Fruit fly (Drosophila melanogaster) whole organism, embryonic: ENCODE measurements around the gene CG1494.

Experiments
- BtbVII ChIP-seq: fragments of 200-800 bp; sonication (Bioruptor generic); optimal IDR thresholded peaks from 3 replicates; lab custom pipeline; 2017; ENCODE audit warnings: missing biosample characterization, mild to moderate bottlenecking, missing genetic modification characterization
- CG11247 ChIP-seq: fragments of 200-800 bp; sonication (Bioruptor generic); IDR thresholded peaks from 2 replicates; pipeline ENCODE4 v1.3.6; 2022; ENCODE audit warnings: missing biosample characterization, missing genetic modification characterization
- CG12744 ChIP-seq: fragments of 200-800 bp; sonication (Bioruptor generic); optimal IDR thresholded peaks from 2 replicates; lab custom pipeline; 2016; ENCODE audit warnings: missing biosample characterization, missing genetic modification characterization
- CG13624 ChIP-seq: fragments of 200-800 bp; sonication (Bioruptor generic); optimal IDR thresholded peaks from 2 replicates; lab custom pipeline; 2016; ENCODE audit warnings: missing biosample characterization, missing genetic modification characterization
- CG15269 ChIP-seq: fragments of 200-800 bp; sonication (Bioruptor generic); optimal IDR thresholded peaks from 2 replicates; lab custom pipeline; 2018; ENCODE audit warnings: missing biosample characterization, mild to moderate bottlenecking, missing genetic modification characterization, moderate library complexity
- CG16779 ChIP-seq: fragments of 200-800 bp; sonication (Bioruptor generic); IDR thresholded peaks from 2 replicates; pipeline ENCODE4 v1.3.6; 2022; ENCODE audit warnings: missing biosample characterization, missing genetic modification characterization
- CG17385 ChIP-seq: fragments of 200-800 bp; sonication (Bioruptor generic); optimal IDR thresholded peaks from 3 replicates; lab custom pipeline; 2018; ENCODE audit warnings: missing biosample characterization, mild to moderate bottlenecking, missing genetic modification characterization
- CG17802 ChIP-seq: fragments of 200-800 bp; sonication (Bioruptor generic); optimal IDR thresholded peaks from 2 replicates; lab custom pipeline; 2018; ENCODE audit warnings: missing biosample characterization, mild to moderate bottlenecking, missing genetic modification characterization, moderate library complexity
- CG18619 ChIP-seq: fragments of 200-800 bp; sonication (Bioruptor generic); optimal IDR thresholded peaks from 3 replicates; lab custom pipeline; 2017; ENCODE audit warnings: missing biosample characterization, mild to moderate bottlenecking, missing genetic modification characterization
- CG30403 ChIP-seq: fragments of 200-800 bp; sonication (Bioruptor generic); optimal IDR thresholded peaks from 3 replicates; lab custom pipeline; 2016; ENCODE audit warnings: missing biosample characterization, missing genetic modification characterization
- CG3065 ChIP-seq: fragments of 200-800 bp; sonication (Bioruptor generic); optimal IDR thresholded peaks from 2 replicates; lab custom pipeline; 2016; ENCODE audit warnings: missing biosample characterization, missing genetic modification characterization
- CG3163 ChIP-seq: fragments of 200-800 bp; sonication (Bioruptor generic); optimal IDR thresholded peaks from 3 replicates; lab custom pipeline; 2016; ENCODE audit warnings: missing biosample characterization, missing genetic modification characterization
- CG32767 ChIP-seq: fragments of 200-800 bp; sonication (Bioruptor generic); IDR thresholded peaks from 2 replicates; pipeline ENCODE4 v1.3.6; 2022; ENCODE audit warnings: missing biosample characterization, missing genetic modification characterization
- CG33213 ChIP-seq: fragments of 200-800 bp; sonication (Bioruptor generic); optimal IDR thresholded peaks from 3 replicates; lab custom pipeline; 2016; ENCODE audit warnings: missing biosample characterization, missing genetic modification characterization
- CG3726 ChIP-seq: fragments of 200-800 bp; sonication (Bioruptor generic); IDR thresholded peaks from 3 replicates; pipeline ENCODE4, ENCODE4 v1.3.6; 2022; ENCODE audit warnings: missing biosample characterization, missing genetic modification characterization
- CG3995 ChIP-seq: fragments of 200-800 bp; sonication (Bioruptor generic); optimal IDR thresholded peaks from 3 replicates; lab custom pipeline; 2016; ENCODE audit warnings: missing biosample characterization, missing genetic modification characterization
- CG7556 ChIP-seq: fragments of 200-800 bp; sonication (Bioruptor generic); optimal IDR thresholded peaks from 2 replicates; lab custom pipeline; 2017; ENCODE audit warnings: missing biosample characterization, mild to moderate bottlenecking, missing genetic modification characterization
- CG7963 ChIP-seq: fragments of 200-800 bp; sonication (Bioruptor generic); IDR thresholded peaks from 3 replicates; pipeline ENCODE4 v1.3.6; 2022; ENCODE audit warnings: missing biosample characterization, missing genetic modification characterization; ENCODE audit not compliant: partially characterized antibody
- CG8944 ChIP-seq: fragments of 200-800 bp; sonication (Bioruptor generic); optimal IDR thresholded peaks from 3 replicates; lab custom pipeline; 2016; ENCODE audit warnings: missing biosample characterization, missing genetic modification characterization
- CG9215 ChIP-seq: fragments of 200-800 bp; sonication (Bioruptor generic); IDR thresholded peaks from 2 replicates; pipeline ENCODE4 v1.3.6; 2022; ENCODE audit warnings: missing biosample characterization, missing genetic modification characterization
- CG9727 ChIP-seq: fragments of 200-800 bp; sonication (Bioruptor generic); optimal IDR thresholded peaks from 3 replicates; lab custom pipeline; 2017; ENCODE audit warnings: missing biosample characterization, mild to moderate bottlenecking, missing genetic modification characterization
- CG9817 ChIP-seq: fragments of 200-800 bp; sonication (Bioruptor generic); optimal IDR thresholded peaks from 2 replicates; lab custom pipeline; 2018; ENCODE audit warnings: missing biosample characterization, mild to moderate bottlenecking, missing genetic modification characterization, moderate library complexity
- Dip2 ChIP-seq: fragments of 200-800 bp; sonication (Bioruptor generic); IDR thresholded peaks from 2 replicates; pipeline ENCODE4 v1.3.6; 2022; ENCODE audit warnings: missing biosample characterization, missing genetic modification characterization
- Fer1 ChIP-seq: fragments of 200-800 bp; sonication (Bioruptor generic); optimal IDR thresholded peaks from 2 replicates; lab custom pipeline; 2017; ENCODE audit warnings: missing biosample characterization, mild to moderate bottlenecking, missing genetic modification characterization
- Gsc ChIP-seq: fragments of 200-800 bp; sonication (Bioruptor generic); IDR thresholded peaks from 2 replicates; pipeline ENCODE4 v1.3.6; 2022; ENCODE audit warnings: missing biosample characterization, missing genetic modification characterization
- H15 ChIP-seq: fragments of 200-800 bp; sonication (Bioruptor generic); IDR thresholded peaks from 3 replicates; pipeline ENCODE4 v1.3.6; 2022; ENCODE audit warnings: missing biosample characterization, missing genetic modification characterization
- Lpt ChIP-seq: fragments of >200 bp; optimal IDR thresholded peaks from 2 replicates; lab custom pipeline; 2018; ENCODE audit warnings: missing biosample characterization, missing genetic modification characterization
- Optix ChIP-seq: fragments of 200-800 bp; sonication (Bioruptor generic); IDR thresholded peaks from 3 replicates; pipeline ENCODE4 v1.3.6; 2022; ENCODE audit warnings: missing biosample characterization, missing genetic modification characterization
- Ptx1 ChIP-seq: fragments of 200-800 bp; sonication (Bioruptor generic); IDR thresholded peaks from 2 replicates; pipeline ENCODE4 v1.3.6; 2022; ENCODE audit warnings: missing biosample characterization, missing genetic modification characterization
- Rx ChIP-seq: fragments of 200-800 bp; sonication (Bioruptor generic); IDR thresholded peaks from 2 replicates; pipeline ENCODE4 v1.3.6; 2022; ENCODE audit warnings: missing biosample characterization, missing genetic modification characterization
- Scr ChIP-seq: fragments of 200-800 bp; sonication (Bioruptor generic); IDR thresholded peaks from 2 replicates; pipeline ENCODE4 v1.3.6; 2022; ENCODE audit warnings: missing biosample characterization, missing genetic modification characterization; ENCODE audit not compliant: partially characterized antibody
- Vsx1 ChIP-seq: fragments of 200-800 bp; sonication (Bioruptor generic); optimal IDR thresholded peaks from 2 replicates; lab custom pipeline; 2017; ENCODE audit warnings: missing biosample characterization, mild to moderate bottlenecking, missing genetic modification characterization, missing genetic modification reagents
- bsh ChIP-seq, 2 experiments: fragments of 200-800 bp; sonication (Bioruptor generic); optimal IDR thresholded peaks; 2 replicates each; lab custom pipeline; 2017 to 2018; ENCODE audit warnings: mild to moderate bottlenecking in 2 of 2, missing biosample characterization in 2 of 2, missing genetic modification characterization in 2 of 2, moderate library complexity in 1 of 2
- btn ChIP-seq: fragments of 200-800 bp; sonication (Bioruptor generic); optimal IDR thresholded peaks from 2 replicates; lab custom pipeline; 2016; ENCODE audit warnings: missing biosample characterization, missing genetic modification characterization
- dimm ChIP-seq: fragments of 200-800 bp; sonication (Bioruptor generic); IDR thresholded peaks from 2 replicates; pipeline ENCODE4 v1.3.6; 2022; ENCODE audit warnings: missing biosample characterization, missing genetic modification characterization
- emc ChIP-seq: fragments of 200-800 bp; sonication (Bioruptor generic); optimal IDR thresholded peaks from 2 replicates; lab custom pipeline; 2016; ENCODE audit warnings: missing biosample characterization, missing genetic modification characterization
- eyg ChIP-seq: fragments of 200-800 bp; sonication (Bioruptor generic); optimal IDR thresholded peaks from 3 replicates; lab custom pipeline; 2016; ENCODE audit warnings: missing biosample characterization, missing genetic modification characterization
- insv ChIP-seq, 2 experiments: fragments of 200-800 bp; sonication (Bioruptor generic); optimal IDR thresholded peaks; 3 replicates each; lab custom pipeline; 2016 to 2018; ENCODE audit warnings: missing biosample characterization in 2 of 2, missing genetic modification characterization in 2 of 2
- ken ChIP-seq: fragments of 200-800 bp; sonication (Bioruptor generic); IDR thresholded peaks from 3 replicates; pipeline ENCODE4 v1.3.6; 2022; ENCODE audit warnings: missing biosample characterization, missing genetic modification characterization
- lola ChIP-seq, 3 experiments: fragments of >200 bp in 2 of 3; fragments of 200-800 bp in 1 of 3; sonication (Bioruptor generic) in 1 of 3; optimal IDR thresholded peaks; 2 replicates each; lab custom pipeline; 2017 to 2019; ENCODE audit warnings: missing biosample characterization in 3 of 3, missing genetic modification characterization in 3 of 3, mild to moderate bottlenecking in 1 of 3, moderate library complexity in 1 of 3
- nerfin-1 ChIP-seq: fragments of 200-800 bp; sonication (Bioruptor generic); optimal IDR thresholded peaks from 3 replicates; lab custom pipeline; 2019; ENCODE audit warnings: missing biosample characterization, mild to moderate bottlenecking, missing genetic modification characterization, moderate library complexity
- nom ChIP-seq: fragments of 200-800 bp; sonication (Bioruptor generic); optimal IDR thresholded peaks from 2 replicates; lab custom pipeline; 2017; ENCODE audit warnings: missing biosample characterization, missing genetic modification characterization, mild to moderate bottlenecking, moderate library complexity, missing genetic modification reagents
- oc ChIP-seq: fragments of 200-800 bp; sonication (Bioruptor generic); optimal IDR thresholded peaks from 2 replicates; lab custom pipeline; 2018; ENCODE audit warnings: missing biosample characterization, mild to moderate bottlenecking, missing genetic modification characterization, moderate library complexity
- rib ChIP-seq: fragments of 200-800 bp; sonication (Bioruptor generic); IDR thresholded peaks from 2 replicates; pipeline ENCODE4 v1.3.6; 2022; ENCODE audit warnings: missing biosample characterization, missing genetic modification characterization
- sens ChIP-seq: fragments of 200-800 bp; sonication (Bioruptor generic); peaks from one replicate; lab custom pipeline; 2016; ENCODE audit warnings: missing biosample characterization, missing genetic modification characterization
- sna ChIP-seq: fragments of 200-800 bp; sonication (Bioruptor generic); IDR thresholded peaks from 2 replicates; pipeline ENCODE4 v1.3.6; 2022; ENCODE audit warnings: missing biosample characterization, missing genetic modification characterization; ENCODE audit not compliant: partially characterized antibody
- tgo ChIP-seq: fragments of 200-800 bp; sonication (Bioruptor generic); IDR thresholded peaks from 3 replicates; pipeline ENCODE4 v1.3.6; 2022; ENCODE audit warnings: missing biosample characterization, missing genetic modification characterization
- tio ChIP-seq: fragments of 200-800 bp; sonication (Bioruptor generic); optimal IDR thresholded peaks from 2 replicates; lab custom pipeline; 2017; ENCODE audit warnings: missing biosample characterization, missing genetic modification characterization, inconsistent platforms
- trem ChIP-seq: fragments of 200-800 bp; optimal IDR thresholded peaks from 3 replicates; lab custom pipeline; 2019; ENCODE audit warnings: missing biosample characterization, mild to moderate bottlenecking, missing genetic modification characterization, moderate library complexity
- usp ChIP-seq: fragments of >200 bp; optimal IDR thresholded peaks from 2 replicates; lab custom pipeline; 2017; ENCODE audit warnings: missing biosample characterization, missing genetic modification characterization
- yki ChIP-seq: fragments of >200 bp; optimal IDR thresholded peaks from 3 replicates; lab custom pipeline; 2018

The CG1494 gene

dm6 chrX:21322289-21322981 is 37.3 kb downstream of the CG1494 start (continued):
- TF ChIP-seq tio (GFP tag; lab: Kevin White, UChicago) (no peak), CG7556 (GFP tag; lab: Kevin White, UChicago) (no peak), sna (GFP tag; lab: Robert Waterston, UW) (no peak), yki (lab: Kevin White, UChicago) (no peak), Lpt (GFP tag; lab: Kevin White, UChicago) (no peak), lola (GFP tag; optimal IDR thresholded peaks at IDR 0.05; lab: Kevin White, UChicago) (no peak), CG3995 (GFP tag; lab: Kevin White, UChicago) (peak; percentile 17), trem (tag; lab: Kevin White, UChicago) (peak; percentile 13), CG33213 (GFP tag; lab: Kevin White, UChicago) (no peak), Rx (GFP tag; lab: Robert Waterston, UW) (no peak), dimm (no peak), CG3726 (GFP tag; lab: Robert Waterston, UW) (no peak), CG18619 (GFP tag; lab: Kevin White, UChicago) (no peak), CG13624 (no peak), CG9817 (tag; lab: Kevin White, UChicago) (no peak), Fer1 (GFP tag; lab: Kevin White, UChicago) (peak; percentile 82), btn (GFP tag; lab: Kevin White, UChicago) (no peak), nerfin-1 (tag; lab: Kevin White, UChicago) (peak; percentile 50), CG3163 (GFP tag; lab: Kevin White, UChicago) (no peak), CG7963 (GFP tag; lab: Robert Waterston, UW) (no peak), rib (GFP tag; lab: Robert Waterston, UW) (0 out of 2 replicates have a peak, but pooled peaks have one; percentile 14), Vsx1 (no peak), CG17802 (tag; lab: Kevin White, UChicago) (no peak), ken (GFP tag; lab: Robert Waterston, UW) (no peak), bsh (GFP tag; optimal IDR thresholded peaks at IDR 0.05; lab: Kevin White, UChicago) (no peak), eyg (no peak), nom (GFP tag; lab: Kevin White, UChicago) (no peak), insv (GFP tag; optimal IDR thresholded peaks at IDR 0.05; lab: Kevin White, UChicago) (no peak), BtbVII (GFP tag; lab: Kevin White, UChicago) (peak; percentile 51), H15 (GFP tag; lab: Robert Waterston, UW) (no peak), CG16779 (GFP tag; lab: Robert Waterston, UW) (no peak), CG30403 (GFP tag; lab: Kevin White, UChicago) (peak; percentile 12), CG12744 (GFP tag; lab: Kevin White, UChicago) (no peak), sens (GFP tag; lab: Kevin White, UChicago) (peak; percentile 41), CG17385 (GFP tag; lab: Kevin White, UChicago) (no peak), CG9215 (GFP tag; lab: Robert Waterston, UW) (peak; percentile 53), tgo (peak; percentile 46; the same call in 1 of the 3 replicates), CG9727 (peak; percentile 15), usp (GFP tag; lab: Kevin White, UChicago) (no peak), CG11247 (GFP tag; lab: Robert Waterston, UW) (no peak), CG32767 (no peak), Optix (no peak), Ptx1 (GFP tag; lab: Robert Waterston, UW) (no peak; the same call in none of the 2 replicates), Dip2 (GFP tag; lab: Robert Waterston, UW) (no peak), emc (GFP tag; lab: Kevin White, UChicago) (no peak), Scr (no peak), CG15269 (tag; lab: Kevin White, UChicago) (no peak), CG8944 (no peak), CG3065 (GFP tag; lab: Kevin White, UChicago) (no peak), oc (no peak), Gsc (GFP tag; lab: Robert Waterston, UW) (no peak)
